Worm (Caenorhabditis elegans): ENCODE data around the gene ceh-20.

The ceh-20 gene

ce11 chrIII:6993179-6993578 is 13.5 kb downstream of the ceh-20 start:
- peak; percentile 26 for TF ChIP-seq nhr-23 (tag; optimal IDR thresholded peaks at IDR 0.05)
- no peak for TF ChIP-seq unc-62 (GFP tag; optimal IDR thresholded peaks at IDR 0.05)

ce11 chrIII:7002143-7002542 is 22.5 kb downstream of the ceh-20 start:
- no peak for TF ChIP-seq ama-1 (optimal IDR thresholded peaks at IDR 0.05)
- TF ChIP-seq jun-1 (tag; optimal IDR thresholded peaks at IDR 0.05), result no peak
- TF ChIP-seq nhr-76 (tag; optimal IDR thresholded peaks at IDR 0.05), result no peak
- no peak for TF ChIP-seq nhr-25 (tag; optimal IDR thresholded peaks at IDR 0.05)
- TF ChIP-seq egl-5 (tag; optimal IDR thresholded peaks at IDR 0.05), result no peak
- no peak for TF ChIP-seq nhr-12 (tag; optimal IDR thresholded peaks at IDR 0.05)
- no peak for TF ChIP-seq nhr-23 (tag; optimal IDR thresholded peaks at IDR 0.05)
- no peak for TF ChIP-seq hmg-11 (tag; optimal IDR thresholded peaks at IDR 0.05)
- no peak for TF ChIP-seq nhr-43 (tag; optimal IDR thresholded peaks at IDR 0.05; ENCODE audit: poor library complexity, severe bottlenecking)
- TF ChIP-seq elt-3 (tag; optimal IDR thresholded peaks at IDR 0.05), result no peak
- no peak for TF ChIP-seq ceh-82 (tag; optimal IDR thresholded peaks at IDR 0.05)
- TF ChIP-seq pqm-1 (tag; optimal IDR thresholded peaks at IDR 0.05), result no peak
- no peak for TF ChIP-seq ztf-4 (tag; optimal IDR thresholded peaks at IDR 0.05)
- TF ChIP-seq fkh-10 (GFP tag; optimal IDR thresholded peaks at IDR 0.05), result no peak
- TF ChIP-seq unc-62 (GFP tag; optimal IDR thresholded peaks at IDR 0.05), result no peak

- no peak for TF ChIP-seq nhr-11 (tag; optimal IDR thresholded peaks at IDR 0.05)
- peak; percentile 16 for TF ChIP-seq nhr-25 (tag; optimal IDR thresholded peaks at IDR 0.05)
These were observed 25.7 kb downstream of the ceh-20 start, which contains the start of gene C06E8.5 for ce11 chrIII:7005350-7005749. Gene C06E8.5, minus strand, starts transcription at chrIII:7005450.

ce11 chrIII:7008836-7009235 is 29.2 kb downstream of the ceh-20 start, which contains the start of gene lgc-38:
Gene lgc-38, plus strand, starts transcription at chrIII:7009136.
- TF ChIP-seq nhr-237 (tag; optimal IDR thresholded peaks at IDR 0.05), result no peak
- no peak for TF ChIP-seq ceh-28 (tag; optimal IDR thresholded peaks at IDR 0.05)
- TF ChIP-seq pqm-1 (tag; optimal IDR thresholded peaks at IDR 0.05), result no peak
- TF ChIP-seq fkh-2 (tag; optimal IDR thresholded peaks at IDR 0.05), result no peak
- TF ChIP-seq nhr-77 (tag; optimal IDR thresholded peaks at IDR 0.05), result no peak
- TF ChIP-seq nhr-67 (tag; optimal IDR thresholded peaks at IDR 0.05), result no peak
- no peak for TF ChIP-seq elt-3 (tag; optimal IDR thresholded peaks at IDR 0.05)
- TF ChIP-seq mdl-1 (tag; optimal IDR thresholded peaks at IDR 0.05), result no peak
- TF ChIP-seq ztf-11 (tag; optimal IDR thresholded peaks at IDR 0.05), result no peak
- TF ChIP-seq zag-1 (tag; optimal IDR thresholded peaks at IDR 0.05), result no peak
- TF ChIP-seq elt-2 (tag; optimal IDR thresholded peaks at IDR 0.05), result no peak
- TF ChIP-seq unc-39 (tag; optimal IDR thresholded peaks at IDR 0.05), result no peak
- no peak for TF ChIP-seq nhr-43 (tag; optimal IDR thresholded peaks at IDR 0.05; ENCODE audit: poor library complexity, severe bottlenecking)
- no peak for TF ChIP-seq egl-5 (tag; optimal IDR thresholded peaks at IDR 0.05)
- no peak for TF ChIP-seq nhr-11 (tag; optimal IDR thresholded peaks at IDR 0.05)
- no peak for TF ChIP-seq daf-12 (tag; optimal IDR thresholded peaks at IDR 0.05)

- TF ChIP-seq elt-2 (tag; optimal IDR thresholded peaks at IDR 0.05) (no peak), nfya-1 (tag; optimal IDR thresholded peaks at IDR 0.05; ENCODE audit: insufficient read depth) (no peak), jun-1 (tag; optimal IDR thresholded peaks at IDR 0.05) (no peak), zag-1 (tag; optimal IDR thresholded peaks at IDR 0.05) (no peak), sea-2 (GFP tag; optimal IDR thresholded peaks at IDR 0.05) (no peak), egl-27 (tag; optimal IDR thresholded peaks at IDR 0.05) (no peak), elt-3 (tag; optimal IDR thresholded peaks at IDR 0.05) (no peak)
These were observed 32.4 kb downstream of the ceh-20 start for ce11 chrIII:7012060-7012459.

- TF ChIP-seq ceh-16 (tag; optimal IDR thresholded peaks at IDR 0.05) (no peak), lin-39 (tag; optimal IDR thresholded peaks at IDR 0.05) (no peak), elt-1 (tag; optimal IDR thresholded peaks at IDR 0.05) (no peak), egl-27 (tag; optimal IDR thresholded peaks at IDR 0.05) (no peak), unc-62 (GFP tag; optimal IDR thresholded peaks at IDR 0.05) (no peak), ceh-9 (tag; optimal IDR thresholded peaks at IDR 0.05) (no peak), nhr-25 (tag; optimal IDR thresholded peaks at IDR 0.05) (no peak), nhr-77 (tag; optimal IDR thresholded peaks at IDR 0.05) (no peak), sea-2 (GFP tag; optimal IDR thresholded peaks at IDR 0.05) (no peak), ama-1 (optimal IDR thresholded peaks at IDR 0.05) (no peak), mml-1 (tag; optimal IDR thresholded peaks at IDR 0.05) (no peak), nhr-11 (tag; optimal IDR thresholded peaks at IDR 0.05) (no peak), zag-1 (tag; optimal IDR thresholded peaks at IDR 0.05) (no peak), fkh-10 (GFP tag; optimal IDR thresholded peaks at IDR 0.05) (no peak)
These were observed 34.1 kb downstream of the ceh-20 start for ce11 chrIII:7013764-7014163.

Data from whole organism, L3 larva.